Fruit fly (Drosophila melanogaster) whole organism, embryonic: ENCODE data around the gene Usp14.

Experiments used
- Aef1 ChIP-seq: fragments of 200-800 bp; sonication (Bioruptor generic); IDR thresholded peaks from 3 replicates; pipeline ENCODE4 v1.3.6; 2022; ENCODE audit warnings: missing biosample characterization, missing genetic modification characterization
- Atf3 ChIP-seq: fragments of 200-800 bp; sonication (Bioruptor generic); optimal IDR thresholded peaks from 3 replicates; lab custom pipeline; 2016; ENCODE audit warnings: missing biosample characterization, missing genetic modification characterization
- Blimp-1 ChIP-seq: fragments of 200-800 bp; sonication (Bioruptor generic); optimal IDR thresholded peaks from 3 replicates; lab custom pipeline; 2018; ENCODE audit warnings: missing biosample characterization, missing genetic modification characterization, mild to moderate bottlenecking, moderate library complexity, missing genetic modification reagents
- CG10147 ChIP-seq: fragments of 200-800 bp; sonication (Bioruptor generic); optimal IDR thresholded peaks from 2 replicates; lab custom pipeline; 2019; ENCODE audit warnings: missing biosample characterization, mild to moderate bottlenecking, missing genetic modification characterization, moderate library complexity
- CG10565 ChIP-seq: fragments of 200-800 bp; sonication (Bioruptor generic); optimal IDR thresholded peaks from 3 replicates; lab custom pipeline; 2016; ENCODE audit warnings: missing biosample characterization, mild to moderate bottlenecking, missing genetic modification characterization
- CG14710 ChIP-seq: fragments of 200-800 bp; sonication (Bioruptor generic); optimal IDR thresholded peaks from 3 replicates; lab custom pipeline; 2019; ENCODE audit warnings: missing biosample characterization, mild to moderate bottlenecking, missing genetic modification characterization, moderate library complexity
- CG15073 ChIP-seq: fragments of 200-800 bp; sonication (Bioruptor generic); optimal IDR thresholded peaks from 2 replicates; lab custom pipeline; 2016; ENCODE audit warnings: missing biosample characterization, missing genetic modification characterization
- CG17328 ChIP-seq: fragments of 200-800 bp; sonication (Bioruptor generic); IDR thresholded peaks from 2 replicates; pipeline ENCODE4 v1.3.6; 2022; ENCODE audit warnings: missing biosample characterization, missing genetic modification characterization
- CG17802 ChIP-seq: fragments of 200-800 bp; sonication (Bioruptor generic); optimal IDR thresholded peaks from 2 replicates; lab custom pipeline; 2018; ENCODE audit warnings: missing biosample characterization, mild to moderate bottlenecking, missing genetic modification characterization, moderate library complexity
- CG18262 ChIP-seq: fragments of 200-800 bp; optimal IDR thresholded peaks from 3 replicates; lab custom pipeline; 2019; ENCODE audit warnings: missing biosample characterization, mild to moderate bottlenecking, missing genetic modification characterization, moderate library complexity
- CG2199 ChIP-seq: fragments of 200-800 bp; sonication (Bioruptor generic); IDR thresholded peaks from 3 replicates; pipeline ENCODE4 v1.3.6; 2022; ENCODE audit warnings: missing biosample characterization, missing genetic modification characterization
- CG2678 ChIP-seq: fragments of 200-800 bp; sonication (Bioruptor generic); optimal IDR thresholded peaks from 3 replicates; lab custom pipeline; 2019; ENCODE audit warnings: missing biosample characterization, mild to moderate bottlenecking, missing genetic modification characterization, moderate library complexity
- CG2712 ChIP-seq: fragments of 200-800 bp; optimal IDR thresholded peaks from 3 replicates; lab custom pipeline; 2019; ENCODE audit warnings: missing biosample characterization, mild to moderate bottlenecking, missing genetic modification characterization, moderate library complexity
- CG30403 ChIP-seq: fragments of 200-800 bp; sonication (Bioruptor generic); optimal IDR thresholded peaks from 3 replicates; lab custom pipeline; 2016; ENCODE audit warnings: missing biosample characterization, missing genetic modification characterization
- CG31388 ChIP-seq: fragments of 200-800 bp; sonication (Bioruptor generic); optimal IDR thresholded peaks from 2 replicates; lab custom pipeline; 2016; ENCODE audit warnings: missing biosample characterization, missing genetic modification characterization
- CG3995 ChIP-seq: fragments of 200-800 bp; sonication (Bioruptor generic); optimal IDR thresholded peaks from 3 replicates; lab custom pipeline; 2016; ENCODE audit warnings: missing biosample characterization, missing genetic modification characterization
- CG4617 ChIP-seq: fragments of 200-800 bp; sonication (Bioruptor generic); optimal IDR thresholded peaks from 3 replicates; lab custom pipeline; 2016; ENCODE audit warnings: missing biosample characterization, missing genetic modification characterization, borderline replicate concordance
- CG6683 ChIP-seq: fragments of 200-800 bp; sonication (Bioruptor generic); optimal IDR thresholded peaks from 2 replicates; lab custom pipeline; 2017; ENCODE audit warnings: missing biosample characterization, mild to moderate bottlenecking, missing genetic modification characterization, missing genetic modification reagents
- CG9437 ChIP-seq: fragments of 200-800 bp; sonication (Bioruptor generic); optimal IDR thresholded peaks from 2 replicates; lab custom pipeline; 2018; ENCODE audit warnings: missing biosample characterization, mild to moderate bottlenecking, missing genetic modification characterization
- Dad ChIP-seq: fragments of 200-800 bp; sonication (Bioruptor generic); optimal IDR thresholded peaks from 3 replicates; lab custom pipeline; 2016; ENCODE audit warnings: missing biosample characterization, missing genetic modification characterization
- ERR ChIP-seq: fragments of 200-800 bp; sonication (Bioruptor generic); optimal IDR thresholded peaks from 2 replicates; lab custom pipeline; 2016; ENCODE audit warnings: missing biosample characterization, missing genetic modification characterization
- Fer2 ChIP-seq: fragments of 200-800 bp; sonication (Bioruptor generic); optimal IDR thresholded peaks from 2 replicates; lab custom pipeline; 2018; ENCODE audit warnings: missing biosample characterization, mild to moderate bottlenecking, missing genetic modification characterization, moderate library complexity
- H15 ChIP-seq: fragments of 200-800 bp; sonication (Bioruptor generic); IDR thresholded peaks from 3 replicates; pipeline ENCODE4 v1.3.6; 2022; ENCODE audit warnings: missing biosample characterization, missing genetic modification characterization
- HmgZ ChIP-seq: fragments of 200-800 bp; sonication (Bioruptor generic); optimal IDR thresholded peaks from 2 replicates; lab custom pipeline; 2018; ENCODE audit warnings: missing biosample characterization, mild to moderate bottlenecking, missing genetic modification characterization
- MESR4 ChIP-seq: fragments of 200-800 bp; sonication (Bioruptor generic); optimal IDR thresholded peaks from 2 replicates; lab custom pipeline; 2018; ENCODE audit warnings: missing biosample characterization, mild to moderate bottlenecking, missing genetic modification characterization, moderate library complexity
- Meics ChIP-seq: fragments of 200-800 bp; sonication (Bioruptor generic); optimal IDR thresholded peaks from 2 replicates; lab custom pipeline; 2017; ENCODE audit warnings: missing biosample characterization, mild to moderate bottlenecking, missing genetic modification characterization
- NfI ChIP-seq: fragments of 200-800 bp; sonication (Bioruptor generic); optimal IDR thresholded peaks from 3 replicates; lab custom pipeline; 2018; ENCODE audit warnings: missing biosample characterization, mild to moderate bottlenecking, missing genetic modification characterization, moderate library complexity
- Oaz ChIP-seq: fragments of 200-800 bp; sonication (Bioruptor generic); IDR thresholded peaks from 2 replicates; pipeline ENCODE4 v1.3.6; 2022; ENCODE audit warnings: missing biosample characterization, missing genetic modification characterization
- PHDP ChIP-seq: fragments of 200-800 bp; sonication (Bioruptor generic); optimal IDR thresholded peaks from 3 replicates; lab custom pipeline; 2018; ENCODE audit warnings: missing biosample characterization, mild to moderate bottlenecking, missing genetic modification characterization, moderate library complexity
- Sox100B ChIP-seq: fragments of 200-800 bp; sonication (Bioruptor generic); optimal IDR thresholded peaks from 3 replicates; lab custom pipeline; 2018; ENCODE audit warnings: missing biosample characterization, mild to moderate bottlenecking, missing genetic modification characterization
- Stat92E ChIP-seq, 3 experiments: fragments of >200 bp in 2 of 3; fragments of 200-800 bp in 1 of 3; sonication (Bioruptor generic) in 1 of 3; optimal IDR thresholded peaks; 2 replicates each; lab custom pipeline; 2017 to 2019; ENCODE audit warnings: missing biosample characterization in 3 of 3, missing genetic modification characterization in 3 of 3, mild to moderate bottlenecking in 1 of 3, moderate library complexity in 1 of 3
- ac ChIP-seq: fragments of 200-800 bp; sonication (Bioruptor generic); optimal IDR thresholded peaks from 3 replicates; lab custom pipeline; 2017; ENCODE audit warnings: missing biosample characterization, mild to moderate bottlenecking, missing genetic modification characterization
- bigmax ChIP-seq: fragments of 200-800 bp; sonication (Bioruptor generic); optimal IDR thresholded peaks from 2 replicates; lab custom pipeline; 2018; ENCODE audit warnings: missing biosample characterization, mild to moderate bottlenecking, missing genetic modification characterization
- cg ChIP-seq: fragments of 200-800 bp; sonication (Bioruptor generic); optimal IDR thresholded peaks from 3 replicates; lab custom pipeline; 2019; ENCODE audit warnings: missing biosample characterization, mild to moderate bottlenecking, missing genetic modification characterization, moderate library complexity
- dati ChIP-seq: fragments of 200-800 bp; sonication (Bioruptor generic); IDR thresholded peaks from 2 replicates; pipeline ENCODE4 v1.3.6; 2022; ENCODE audit warnings: missing biosample characterization, missing genetic modification characterization
- dpn ChIP-seq, 2 experiments: fragments of 200-800 bp; sonication (Bioruptor generic); optimal IDR thresholded peaks; 3 replicates each; lab custom pipeline; 2016; ENCODE audit warnings: missing biosample characterization in 2 of 2, missing genetic modification characterization in 2 of 2
- dysf ChIP-seq: fragments of 200-800 bp; sonication (Bioruptor generic); IDR thresholded peaks from 3 replicates; pipeline ENCODE4 v1.3.6; 2022; ENCODE audit warnings: missing biosample characterization, missing genetic modification characterization
- ems ChIP-seq: fragments of 200-800 bp; sonication (Bioruptor generic); optimal IDR thresholded peaks from 3 replicates; lab custom pipeline; 2016; ENCODE audit warnings: missing biosample characterization, missing genetic modification characterization
- en ChIP-seq: fragments of 200-800 bp; sonication (Bioruptor generic); optimal IDR thresholded peaks from 2 replicates; lab custom pipeline; 2016; ENCODE audit warnings: missing biosample characterization, missing genetic modification characterization
- hkb ChIP-seq, 2 experiments: fragments of 200-800 bp in 1 of 2; fragments of >200 bp in 1 of 2; sonication (Bioruptor generic) in 1 of 2; IDR thresholded peaks in 1 of 2; optimal IDR thresholded peaks in 1 of 2; 2 replicates each; pipeline versions ENCODE4 v1.3.6 to Lab custom; 2017 to 2022; ENCODE audit warnings: missing biosample characterization in 1 of 2, missing genetic modification characterization in 1 of 2
- lola ChIP-seq, 3 experiments: fragments of >200 bp in 2 of 3; fragments of 200-800 bp in 1 of 3; sonication (Bioruptor generic) in 1 of 3; optimal IDR thresholded peaks; 2 replicates each; lab custom pipeline; 2017 to 2019; ENCODE audit warnings: missing biosample characterization in 3 of 3, missing genetic modification characterization in 3 of 3, mild to moderate bottlenecking in 1 of 3, moderate library complexity in 1 of 3
- pfk ChIP-seq: fragments of 200-800 bp; sonication (Bioruptor generic); optimal IDR thresholded peaks from 2 replicates; lab custom pipeline; 2018; ENCODE audit warnings: missing biosample characterization, mild to moderate bottlenecking, missing genetic modification characterization, moderate library complexity
- pnt ChIP-seq: fragments of 200-800 bp; sonication (Bioruptor generic); optimal IDR thresholded peaks from 3 replicates; lab custom pipeline; 2016; ENCODE audit warnings: missing biosample characterization, missing genetic modification characterization
- psq ChIP-seq: fragments of 200-800 bp; sonication (Bioruptor generic); optimal IDR thresholded peaks from 2 replicates; lab custom pipeline; 2017; ENCODE audit warnings: missing biosample characterization, missing genetic modification characterization
- rib ChIP-seq: fragments of 200-800 bp; sonication (Bioruptor generic); IDR thresholded peaks from 2 replicates; pipeline ENCODE4 v1.3.6; 2022; ENCODE audit warnings: missing biosample characterization, missing genetic modification characterization
- sens-2 ChIP-seq: fragments of 200-800 bp; sonication (Bioruptor generic); IDR thresholded peaks from 2 replicates; pipeline ENCODE4 v1.3.6; 2022; ENCODE audit warnings: missing biosample characterization, missing genetic modification characterization
- sim ChIP-seq: fragments of 200-800 bp; sonication (Bioruptor generic); IDR thresholded peaks from 2 replicates; pipeline ENCODE4 v1.3.6; 2022; ENCODE audit warnings: missing biosample characterization, missing genetic modification characterization
- sima ChIP-seq: fragments of 200-800 bp; sonication (Bioruptor generic); optimal IDR thresholded peaks from 2 replicates; lab custom pipeline; 2016; ENCODE audit warnings: missing biosample characterization, missing genetic modification characterization
- sisA ChIP-seq: fragments of 200-800 bp; sonication (Bioruptor generic); IDR thresholded peaks from 2 replicates; pipeline ENCODE4 v1.3.6; 2022; ENCODE audit warnings: missing biosample characterization, missing genetic modification characterization
- vvl ChIP-seq: fragments of 200-800 bp; sonication (Bioruptor generic); IDR thresholded peaks from 2 replicates; pipeline ENCODE4 v1.3.6; 2022; ENCODE audit warnings: missing biosample characterization, missing genetic modification characterization
- zfh2 ChIP-seq: fragments of 200-800 bp; sonication (Bioruptor generic); optimal IDR thresholded peaks from 2 replicates; lab custom pipeline; 2016; ENCODE audit warnings: missing biosample characterization, missing genetic modification characterization

The Usp14 gene

dm6 chr2L:10263343-10263744, 50.9 kb downstream of the Usp14 start, which contains the start of gene Rsf1 (continued):
- TF ChIP-seq HmgZ (tag; lab: Kevin White, UChicago) (no peak), CG17328 (GFP tag; lab: Robert Waterston, UW) (no peak), Oaz (GFP tag; lab: Robert Waterston, UW) (no peak), sens-2 (GFP tag; lab: Robert Waterston, UW) (no peak), CG3995 (GFP tag; lab: Kevin White, UChicago) (no peak), NfI (GFP tag; lab: Kevin White, UChicago) (no peak), CG18262 (tag; lab: Kevin White, UChicago) (no peak), Blimp-1 (GFP tag; lab: Kevin White, UChicago) (no peak), sim (GFP tag; lab: Robert Waterston, UW) (no peak), sisA (GFP tag; lab: Robert Waterston, UW) (no peak), CG15073 (GFP tag; lab: Kevin White, UChicago) (no peak), CG30403 (GFP tag; lab: Kevin White, UChicago) (no peak), CG17802 (tag; lab: Kevin White, UChicago) (peak; percentile 89), zfh2 (GFP tag; lab: Kevin White, UChicago) (no peak), cg (GFP tag; lab: Kevin White, UChicago) (no peak), CG9437 (GFP tag; lab: Kevin White, UChicago) (no peak), sima (no peak), ERR (no peak), vvl (GFP tag; lab: Robert Waterston, UW) (peak; percentile 56; the same call in 1 of the 2 replicates), CG10147 (GFP tag; lab: Kevin White, UChicago) (no peak), pfk (GFP tag; lab: Kevin White, UChicago) (peak; percentile 92), PHDP (no peak), Fer2 (tag; lab: Kevin White, UChicago) (no peak), CG10565 (GFP tag; lab: Kevin White, UChicago) (no peak), lola (GFP tag; optimal IDR thresholded peaks at IDR 0.05; lab: Kevin White, UChicago) (no peak), CG2712 (tag; lab: Kevin White, UChicago) (peak; percentile 20), dysf (GFP tag; lab: Robert Waterston, UW) (no peak), ems (GFP tag; lab: Kevin White, UChicago) (no peak), Meics (GFP tag; lab: Kevin White, UChicago) (no peak), Stat92E (GFP tag; optimal IDR thresholded peaks at IDR 0.05; lab: Kevin White, UChicago) (no peak), CG14710 (tag; lab: Kevin White, UChicago) (no peak), ac (no peak), dati (GFP tag; lab: Robert Waterston, UW) (no peak), Sox100B (GFP tag; lab: Kevin White, UChicago) (no peak), dpn (GFP tag; optimal IDR thresholded peaks at IDR 0.05; lab: Kevin White, UChicago) (no peak), CG6683 (GFP tag; lab: Kevin White, UChicago) (no peak), rib (no peak), CG2678 (tag; lab: Kevin White, UChicago) (no peak), en (GFP tag; lab: Kevin White, UChicago) (no peak), CG2199 (GFP tag; lab: Robert Waterston, UW) (no peak), CG31388 (GFP tag; lab: Kevin White, UChicago) (no peak), bigmax (GFP tag; lab: Kevin White, UChicago) (no peak), hkb (optimal IDR thresholded peaks at IDR 0.05; lab: Kevin White, UChicago) (no peak), hkb (GFP tag; IDR thresholded peaks at IDR 0.05; lab: Robert Waterston, UW) (no peak), Aef1 (no peak), psq (GFP tag; lab: Kevin White, UChicago) (no peak), Dad (GFP tag; lab: Kevin White, UChicago) (no peak), CG4617 (GFP tag; lab: Kevin White, UChicago) (peak; percentile 62), MESR4 (peak; percentile 97), pnt (GFP tag; lab: Kevin White, UChicago) (no peak), Atf3 (GFP tag; lab: Kevin White, UChicago) (no peak), H15 (no peak)
